Worm (Caenorhabditis elegans) whole organism, L1 larva: ENCODE results near the gene F55A11.6.

Experiments
- C04F5.9 ChIP-seq: sonication (generic microtip); optimal IDR thresholded peaks from 2 replicates; lab custom pipeline; 2016; ENCODE audit warnings: missing genetic modification characterization, missing compliant biosample characterization
- F16B12.6 ChIP-seq: fragments of 150-350 bp; optimal IDR thresholded peaks from 2 replicates; lab custom pipeline; 2014; ENCODE audit warnings: missing biosample characterization, missing genetic modification characterization
- Y116A8C.19 ChIP-seq: sonication (generic microtip); optimal IDR thresholded peaks from 2 replicates; lab custom pipeline; 2016; ENCODE audit warnings: missing compliant biosample characterization, missing genetic modification characterization, borderline replicate concordance
- aha-1 ChIP-seq: fragments of 150-350 bp; optimal IDR thresholded peaks from 2 replicates; lab custom pipeline; 2014; ENCODE audit warnings: missing biosample characterization, missing genetic modification characterization
- ama-1 ChIP-seq: fragments of 150-350 bp; optimal IDR thresholded peaks from 2 replicates; lab custom pipeline; 2014
- blmp-1 ChIP-seq: fragments of 150-350 bp; optimal IDR thresholded peaks from 2 replicates; lab custom pipeline; 2014; ENCODE audit warnings: missing biosample characterization, missing genetic modification characterization
- ceh-63 ChIP-seq: fragments of 200-800 bp; sonication (Bioruptor generic); optimal IDR thresholded peaks from 2 replicates; lab custom pipeline; 2018; ENCODE audit warnings: mild to moderate bottlenecking, missing genetic modification characterization, missing compliant biosample characterization
- ceh-8 ChIP-seq: fragments of 200-800 bp; sonication (Bioruptor generic); optimal IDR thresholded peaks from 2 replicates; lab custom pipeline; 2018; ENCODE audit warnings: mild to moderate bottlenecking, missing genetic modification characterization, moderate library complexity, missing compliant biosample characterization
- ceh-88 ChIP-seq: fragments of 200-800 bp; sonication (Bioruptor generic); IDR thresholded peaks from 2 replicates; pipeline ENCODE4 v1.3.6; 2022; ENCODE audit warnings: missing genetic modification characterization, missing compliant biosample characterization
- ces-1 ChIP-seq: fragments of 150-350 bp; optimal IDR thresholded peaks from 2 replicates; lab custom pipeline; 2014; ENCODE audit warnings: missing biosample characterization, missing genetic modification reagents, missing genetic modification characterization
- dpl-1 ChIP-seq, 3 experiments: fragments of 150-350 bp in 2 of 3; sonication (generic microtip) in 1 of 3; optimal IDR thresholded peaks; 2 replicates each; lab custom pipeline; 2014 to 2017; ENCODE audit warnings: missing biosample characterization in 3 of 3, missing genetic modification characterization in 3 of 3, missing genetic modification reagents in 3 of 3
- dsc-1 ChIP-seq: sonication (generic microtip); optimal IDR thresholded peaks from 2 replicates; lab custom pipeline; 2016; ENCODE audit warnings: mild to moderate bottlenecking, missing genetic modification characterization, missing compliant biosample characterization
- efl-3 ChIP-seq: fragments of 200-800 bp; sonication (Bioruptor generic); optimal IDR thresholded peaks from 2 replicates; lab custom pipeline; 2018; ENCODE audit warnings: mild to moderate bottlenecking, missing genetic modification characterization, missing compliant biosample characterization
- elt-3 ChIP-seq, 6 experiments: fragments of 150-350 bp in 1 of 6; sonication (generic microtip); optimal IDR thresholded peaks; 2 replicates each; lab custom pipeline; 2017 to 2018; ENCODE audit warnings: missing biosample characterization in 6 of 6, missing genetic modification characterization in 6 of 6, inconsistent platforms in 1 of 6
- ets-5 ChIP-seq: fragments of 200-800 bp; sonication (Bioruptor generic); IDR thresholded peaks from 2 replicates; pipeline ENCODE4 v1.3.6; 2022; ENCODE audit warnings: missing genetic modification characterization, missing compliant biosample characterization
- fkh-10 ChIP-seq: sonication (generic microtip); optimal IDR thresholded peaks from 2 replicates; lab custom pipeline; 2017; ENCODE audit warnings: missing biosample characterization, missing genetic modification reagents, missing genetic modification characterization
- fkh-4 ChIP-seq: sonication (generic microtip); optimal IDR thresholded peaks from 2 replicates; lab custom pipeline; 2016; ENCODE audit warnings: missing compliant biosample characterization, missing genetic modification characterization, borderline replicate concordance
- fkh-8 ChIP-seq: sonication (generic microtip); optimal IDR thresholded peaks from 2 replicates; lab custom pipeline; 2016; ENCODE audit warnings: mild to moderate bottlenecking, missing genetic modification characterization, missing compliant biosample characterization
- hlh-17 ChIP-seq: fragments of 200-800 bp; sonication (Bioruptor generic); optimal IDR thresholded peaks from 2 replicates; lab custom pipeline; 2018; ENCODE audit warnings: missing genetic modification characterization, mild to moderate bottlenecking, missing compliant biosample characterization, moderate library complexity, borderline replicate concordance
- hlh-4 ChIP-seq: sonication (generic microtip); optimal IDR thresholded peaks from 2 replicates; lab custom pipeline; 2016; ENCODE audit warnings: mild to moderate bottlenecking, missing genetic modification characterization, missing compliant biosample characterization
- isw-1 ChIP-seq: fragments of 200-800 bp; sonication (Bioruptor generic); IDR thresholded peaks from 2 replicates; pipeline ENCODE4 v1.3.6; 2022; ENCODE audit warnings: missing genetic modification characterization, missing compliant biosample characterization
- jun-1 ChIP-seq: fragments of 150-350 bp; optimal IDR thresholded peaks from 2 replicates; lab custom pipeline; 2014; ENCODE audit warnings: missing biosample characterization, missing genetic modification reagents, missing genetic modification characterization
- lin-14 ChIP-seq: fragments of 200-800 bp; sonication (Bioruptor generic); optimal IDR thresholded peaks from 2 replicates; lab custom pipeline; 2018; ENCODE audit warnings: mild to moderate bottlenecking, missing genetic modification characterization, moderate library complexity, missing compliant biosample characterization
- lin-39 ChIP-seq: fragments of 150-350 bp; optimal IDR thresholded peaks from 2 replicates; lab custom pipeline; 2014; ENCODE audit warnings: missing biosample characterization, missing genetic modification reagents, missing genetic modification characterization
- lir-3 ChIP-seq: sonication (generic microtip); optimal IDR thresholded peaks from 2 replicates; lab custom pipeline; 2016; ENCODE audit warnings: mild to moderate bottlenecking, missing genetic modification characterization, moderate library complexity, missing compliant biosample characterization; ENCODE audit not compliant: poor library complexity
- lsy-2 ChIP-seq, 2 experiments: fragments of 150-350 bp; optimal IDR thresholded peaks; 2 replicates each; lab custom pipeline; 2014; ENCODE audit warnings: missing biosample characterization in 2 of 2, missing genetic modification characterization in 2 of 2
- mdl-1 ChIP-seq, 2 experiments: fragments of 150-350 bp; optimal IDR thresholded peaks; 2 replicates each; lab custom pipeline; 2014 to 2017; ENCODE audit warnings: missing biosample characterization in 2 of 2, missing genetic modification characterization in 2 of 2, inconsistent platforms in 1 of 2
- mef-2 ChIP-seq: fragments of 150-350 bp; optimal IDR thresholded peaks from 2 replicates; lab custom pipeline; 2014; ENCODE audit warnings: missing biosample characterization, missing genetic modification characterization
- mep-1 ChIP-seq: fragments of 150-350 bp; optimal IDR thresholded peaks from 2 replicates; lab custom pipeline; 2014; ENCODE audit warnings: missing biosample characterization, missing genetic modification characterization
- nhr-11 ChIP-seq: fragments of 150-350 bp; optimal IDR thresholded peaks from 2 replicates; lab custom pipeline; 2014; ENCODE audit warnings: missing biosample characterization, missing genetic modification characterization
- nhr-20 ChIP-seq: sonication (generic microtip); optimal IDR thresholded peaks from 2 replicates; lab custom pipeline; 2016; ENCODE audit warnings: mild to moderate bottlenecking, missing genetic modification characterization, missing compliant biosample characterization
- nhr-237 ChIP-seq: fragments of 150-350 bp; optimal IDR thresholded peaks from 2 replicates; lab custom pipeline; 2014; ENCODE audit warnings: missing biosample characterization, missing genetic modification characterization
- nhr-28 ChIP-seq: fragments of 150-350 bp; optimal IDR thresholded peaks from 2 replicates; lab custom pipeline; 2014; ENCODE audit warnings: missing biosample characterization, missing genetic modification characterization
- nhr-71 ChIP-seq: sonication (generic microtip); optimal IDR thresholded peaks from 2 replicates; lab custom pipeline; 2016; ENCODE audit warnings: mild to moderate bottlenecking, missing genetic modification characterization, moderate library complexity, missing compliant biosample characterization
- nhr-76 ChIP-seq: sonication (generic microtip); optimal IDR thresholded peaks from 2 replicates; lab custom pipeline; 2017; ENCODE audit warnings: missing biosample characterization, missing genetic modification characterization
- nhr-77 ChIP-seq: fragments of 150-350 bp; optimal IDR thresholded peaks from 2 replicates; lab custom pipeline; 2014; ENCODE audit warnings: missing biosample characterization, missing genetic modification characterization
- nhr-85 ChIP-seq: sonication (generic microtip); peaks from one replicate; lab custom pipeline; 2016; ENCODE audit warnings: missing genetic modification characterization, inconsistent platforms, missing compliant biosample characterization
- pag-3 ChIP-seq: sonication (generic microtip); optimal IDR thresholded peaks from 2 replicates; lab custom pipeline; 2017; ENCODE audit warnings: missing genetic modification characterization, mild to moderate bottlenecking, missing compliant biosample characterization, antibody characterized with exemption, borderline replicate concordance; ENCODE audit not compliant: insufficient read depth
- pax-3 ChIP-seq: fragments of 200-800 bp; sonication (Bioruptor generic); optimal IDR thresholded peaks from 2 replicates; lab custom pipeline; 2018; ENCODE audit warnings: mild to moderate bottlenecking, missing genetic modification characterization, moderate library complexity, missing compliant biosample characterization
- pqm-1 ChIP-seq: sonication (generic microtip); optimal IDR thresholded peaks from 3 replicates; lab custom pipeline; 2017; ENCODE audit warnings: missing biosample characterization, missing genetic modification characterization
- skn-1 ChIP-seq: fragments of 150-350 bp; optimal IDR thresholded peaks from 2 replicates; lab custom pipeline; 2014; ENCODE audit warnings: missing biosample characterization, missing genetic modification characterization
- snpc-4 ChIP-seq: fragments of 150-350 bp; optimal IDR thresholded peaks from 2 replicates; lab custom pipeline; 2014; ENCODE audit warnings: missing biosample characterization, missing genetic modification characterization
- sup-37 ChIP-seq: fragments of 200-800 bp; sonication (Bioruptor generic); optimal IDR thresholded peaks from 2 replicates; lab custom pipeline; 2018; ENCODE audit warnings: mild to moderate bottlenecking, missing genetic modification characterization, missing compliant biosample characterization
- tbx-2 ChIP-seq: sonication (generic microtip); optimal IDR thresholded peaks from 2 replicates; lab custom pipeline; 2016; ENCODE audit warnings: missing genetic modification characterization, missing compliant biosample characterization
- tlp-1 ChIP-seq: fragments of 150-350 bp; optimal IDR thresholded peaks from 2 replicates; lab custom pipeline; 2014; ENCODE audit warnings: missing biosample characterization, missing genetic modification characterization
- unc-130 ChIP-seq: fragments of 150-350 bp; optimal IDR thresholded peaks from 2 replicates; lab custom pipeline; 2017; ENCODE audit warnings: missing biosample characterization, missing genetic modification characterization, inconsistent platforms
- unc-30 ChIP-seq: sonication (generic microtip); optimal IDR thresholded peaks from 2 replicates; lab custom pipeline; 2017; ENCODE audit warnings: missing biosample characterization, missing genetic modification characterization
- unc-86 ChIP-seq: sonication (generic microtip); optimal IDR thresholded peaks from 2 replicates; lab custom pipeline; 2016; ENCODE audit warnings: missing genetic modification characterization, missing compliant biosample characterization
- vab-15 ChIP-seq: sonication (generic microtip); optimal IDR thresholded peaks from 2 replicates; lab custom pipeline; 2017; ENCODE audit warnings: missing genotype, mild to moderate bottlenecking, missing genetic modification characterization, missing compliant biosample characterization
- xbp-1 ChIP-seq: sonication (generic microtip); optimal IDR thresholded peaks from 2 replicates; lab custom pipeline; 2016; ENCODE audit warnings: missing genetic modification characterization, missing compliant biosample characterization
- zag-1 ChIP-seq: fragments of 150-350 bp; optimal IDR thresholded peaks from 2 replicates; lab custom pipeline; 2014; ENCODE audit warnings: missing biosample characterization, missing genetic modification characterization
- zip-4 ChIP-seq: fragments of 200-800 bp; sonication (Bioruptor generic); optimal IDR thresholded peaks from 2 replicates; lab custom pipeline; 2018; ENCODE audit warnings: mild to moderate bottlenecking, missing genetic modification characterization, moderate library complexity, missing compliant biosample characterization
- ztf-11 ChIP-seq, 2 experiments: sonication (generic microtip); optimal IDR thresholded peaks; 2 replicates each; lab custom pipeline; 2016 to 2017; ENCODE audit warnings: missing genetic modification characterization in 2 of 2, missing biosample characterization in 1 of 2, missing compliant biosample characterization in 1 of 2

F55A11.6 gene

ce11 chrV:11802508-11802907 lies 25.9 kb downstream of the F55A11.6 start (continued):
- TF ChIP-seq ceh-88 (GFP tag; lab: Robert Waterston, UW), result no peak
- peak; percentile 86 for TF ChIP-seq unc-130 (tag; lab: Kevin White, UChicago)
- no peak for TF ChIP-seq ceh-8 (GFP tag; lab: Kevin White, UChicago)
- TF ChIP-seq isw-1, result no peak
- peak; percentile 30 to 61 for TF ChIP-seq lsy-2 (tag; optimal IDR thresholded peaks at IDR 0.05; lab: Kevin White, UChicago)
- TF ChIP-seq efl-3 (GFP tag; lab: Kevin White, UChicago), result no peak
- TF ChIP-seq blmp-1 (tag; lab: Kevin White, UChicago), result peak; percentile 98
- no peak for TF ChIP-seq hlh-17 (GFP tag; lab: Kevin White, UChicago)
- TF ChIP-seq tlp-1 (tag; lab: Kevin White, UChicago), result no peak
- no peak for TF ChIP-seq zip-4 (GFP tag; lab: Kevin White, UChicago)
- no peak for TF ChIP-seq sup-37
- TF ChIP-seq fkh-8, result no peak
- TF ChIP-seq xbp-1, result peak; percentile 25
- TF ChIP-seq mdl-1 (tag; optimal IDR thresholded peaks at IDR 0.05; lab: Kevin White, UChicago), result peak; percentile 23 to 98
- no peak for TF ChIP-seq zag-1
- no peak for TF ChIP-seq ama-1 (lab: Kevin White, UChicago)
- no peak for TF ChIP-seq F16B12.6 (tag; lab: Kevin White, UChicago)
- TF ChIP-seq nhr-77 (tag; lab: Kevin White, UChicago), result peak; percentile 45
- TF ChIP-seq lin-39 (tag; lab: Kevin White, UChicago), result no peak
- TF ChIP-seq ces-1 (GFP tag; lab: Kevin White, UChicago), result no peak
- TF ChIP-seq Y116A8C.19 (tag; lab: Kevin White, UChicago), result no peak
- no peak for TF ChIP-seq fkh-4 (tag; lab: Kevin White, UChicago)
- no peak for TF ChIP-seq nhr-11
- TF ChIP-seq lir-3, result no peak
- no peak for TF ChIP-seq C04F5.9 (tag; lab: Kevin White, UChicago)
- TF ChIP-seq ztf-11 (tag; optimal IDR thresholded peaks at IDR 0.05; lab: Kevin White, UChicago), result no peak
- TF ChIP-seq mef-2 (tag; lab: Kevin White, UChicago), result no peak
- TF ChIP-seq snpc-4 (tag; lab: Kevin White, UChicago), result no peak
- TF ChIP-seq hlh-4 (tag; lab: Kevin White, UChicago), result no peak
- TF ChIP-seq skn-1 (tag; lab: Kevin White, UChicago), result no peak
- TF ChIP-seq dpl-1 (GFP tag; optimal IDR thresholded peaks at IDR 0.05; lab: Kevin White, UChicago), result peak in 1 of 3 experiments; percentile 22
- TF ChIP-seq nhr-71 (tag; lab: Kevin White, UChicago), result peak; percentile 91
- peak; percentile 27 for TF ChIP-seq jun-1 (tag; lab: Kevin White, UChicago)
- peak; percentile 84 to 100 (median 98) for TF ChIP-seq elt-3 (tag; optimal IDR thresholded peaks at IDR 0.05; lab: Kevin White, UChicago)
- TF ChIP-seq aha-1, result no peak

ce11 chrV:11803518-11803994 lies 26.9 kb downstream of the F55A11.6 start:
- peak; percentile 66 for TF ChIP-seq lin-14
- no peak for TF ChIP-seq isw-1
- TF ChIP-seq ztf-11 (tag; optimal IDR thresholded peaks at IDR 0.05; lab: Kevin White, UChicago), result no peak
- no peak for TF ChIP-seq unc-30 (tag; lab: Kevin White, UChicago)
- no peak for TF ChIP-seq vab-15 (tag; lab: Kevin White, UChicago)
- peak; percentile 29 for TF ChIP-seq tbx-2
- TF ChIP-seq nhr-76 (tag; lab: Kevin White, UChicago), result no peak
- TF ChIP-seq ceh-88 (GFP tag; lab: Robert Waterston, UW), result no peak
- no peak for TF ChIP-seq nhr-11
- TF ChIP-seq nhr-237 (tag; lab: Kevin White, UChicago), result no peak
- TF ChIP-seq sup-37, result no peak
- no peak for TF ChIP-seq mef-2 (tag; lab: Kevin White, UChicago)
- TF ChIP-seq pag-3 (tag; lab: Kevin White, UChicago), result no peak
- no peak for TF ChIP-seq fkh-10 (GFP tag; lab: Kevin White, UChicago)
- TF ChIP-seq unc-86 (tag; lab: Kevin White, UChicago), result no peak
- no peak for TF ChIP-seq ama-1 (lab: Kevin White, UChicago)
- TF ChIP-seq pax-3, result no peak
- no peak for TF ChIP-seq nhr-28 (tag; lab: Kevin White, UChicago)
- peak; percentile 44 for TF ChIP-seq ceh-8 (GFP tag; lab: Kevin White, UChicago)
- no peak for TF ChIP-seq dsc-1 (tag; lab: Kevin White, UChicago)
- TF ChIP-seq pqm-1 (tag; lab: Kevin White, UChicago), result no peak
- TF ChIP-seq ceh-63 (GFP tag; lab: Kevin White, UChicago), result no peak
- no peak for TF ChIP-seq mep-1 (tag; lab: Kevin White, UChicago)
- peak; percentile 86 for TF ChIP-seq nhr-20
- no peak for TF ChIP-seq ets-5
- TF ChIP-seq nhr-85 (tag; lab: Kevin White, UChicago), result peak; percentile 95
